Worm (Caenorhabditis elegans) whole organism, L3 larva: ENCODE measurements around the gene T06D8.2.

Experiments
- lin-39 ChIP-seq: fragments of 150-350 bp; optimal IDR thresholded peaks from 2 replicates; lab custom pipeline; 2018; ENCODE audit warnings: missing biosample characterization, missing genetic modification reagents, missing genetic modification characterization
- mdl-1 ChIP-seq: fragments of 150-350 bp; optimal IDR thresholded peaks from 2 replicates; lab custom pipeline; 2014; ENCODE audit warnings: missing biosample characterization, missing genetic modification characterization
- nhr-28 ChIP-seq: fragments of 150-350 bp; optimal IDR thresholded peaks from 2 replicates; lab custom pipeline; 2014; ENCODE audit warnings: missing biosample characterization, missing genetic modification characterization
- nhr-67 ChIP-seq: fragments of 150-350 bp; optimal IDR thresholded peaks from 2 replicates; lab custom pipeline; 2014; ENCODE audit warnings: missing biosample characterization, missing genetic modification characterization
- nhr-76 ChIP-seq: fragments of 150-350 bp; sonication (generic microtip); optimal IDR thresholded peaks from 5 replicates; lab custom pipeline; 2014; ENCODE audit warnings: missing biosample characterization, missing genetic modification characterization
- snpc-4 ChIP-seq: fragments of 150-350 bp; optimal IDR thresholded peaks from 2 replicates; lab custom pipeline; 2014; ENCODE audit warnings: missing biosample characterization, missing genetic modification characterization
- unc-62 ChIP-seq: fragments of 150-350 bp; sonication (generic microtip); optimal IDR thresholded peaks from 4 replicates; lab custom pipeline; 2014; ENCODE audit warnings: missing biosample characterization, missing genetic modification reagents, missing genetic modification characterization

- no peak for TF ChIP-seq unc-62 (GFP tag; lab: Kevin White, UChicago)
- no peak for TF ChIP-seq mdl-1 (tag; lab: Kevin White, UChicago)
- TF ChIP-seq nhr-76 (tag; lab: Kevin White, UChicago): no peak
- no peak for TF ChIP-seq nhr-28 (tag; lab: Kevin White, UChicago)
- no peak for TF ChIP-seq snpc-4 (tag; lab: Kevin White, UChicago)
- TF ChIP-seq nhr-67 (tag; lab: Kevin White, UChicago): no peak
- TF ChIP-seq lin-39: no peak
Observed at ce11 chrII:11234751-11235150, 8.3 kb downstream of the T06D8.2 start, which contains the start of gene cox-15.
